Worm (Caenorhabditis elegans) whole organism, midembryonic: ENCODE measurements around the gene pqn-75.

ENCODE experiments used
- T22C8.4 ChIP-seq: fragments of 200-800 bp; sonication (Bioruptor generic); IDR thresholded peaks from 2 replicates; pipeline ENCODE4 v1.3.6; 2022; ENCODE audit warnings: missing genetic modification characterization, missing compliant biosample characterization
- cog-1 ChIP-seq: sonication (generic microtip); optimal IDR thresholded peaks from 2 replicates; lab custom pipeline; 2016; ENCODE audit warnings: missing genetic modification characterization, missing compliant biosample characterization
- flt-1 ChIP-seq: fragments of 200-800 bp; sonication (Bioruptor generic); IDR thresholded peaks from 2 replicates; pipeline ENCODE4 v1.3.6; 2022; ENCODE audit warnings: missing genetic modification characterization, missing compliant biosample characterization
- klf-2 ChIP-seq: fragments of 200-800 bp; sonication (Bioruptor generic); conservative IDR thresholded peaks from 2 replicates; pipeline ENCODE4 v1.3.6; 2022; ENCODE audit warnings: missing genetic modification reagents, missing genetic modification characterization, missing compliant biosample characterization
- med-1 ChIP-seq: sonication (generic microtip); optimal IDR thresholded peaks from 2 replicates; lab custom pipeline; 2017; ENCODE audit warnings: missing genetic modification characterization, mild to moderate bottlenecking, missing compliant biosample characterization, antibody characterized with exemption, missing genetic modification reagents; ENCODE audit not compliant: insufficient read depth
- ref-1 ChIP-seq: fragments of 200-800 bp; sonication (Bioruptor generic); conservative IDR thresholded peaks from 2 replicates; pipeline ENCODE4 v1.3.6; 2022; ENCODE audit warnings: missing genetic modification reagents, missing genetic modification characterization, missing compliant biosample characterization
- ztf-23 ChIP-seq: fragments of 200-800 bp; sonication (Bioruptor generic); IDR thresholded peaks from 2 replicates; pipeline ENCODE4 v1.3.6; 2022; ENCODE audit warnings: missing genetic modification reagents, missing genetic modification characterization, missing compliant biosample characterization
- ztf-29 ChIP-seq: fragments of 200-800 bp; sonication (Bioruptor generic); IDR thresholded peaks from 2 replicates; pipeline ENCODE4 v1.3.6; 2022; ENCODE audit warnings: missing genetic modification reagents, missing genetic modification characterization, missing compliant biosample characterization

- TF ChIP-seq flt-1 (no peak), med-1 (GFP tag; lab: Kevin White, UChicago) (no peak), ref-1 (GFP tag; lab: Robert Waterston, UW) (no peak), ztf-23 (GFP tag; lab: Robert Waterston, UW) (no peak), cog-1 (tag; lab: Kevin White, UChicago) (no peak), ztf-29 (GFP tag; lab: Robert Waterston, UW) (no peak), klf-2 (GFP tag; lab: Robert Waterston, UW) (no peak), T22C8.4 (GFP tag; lab: Robert Waterston, UW) (no peak)
Measured at ce11 chrIV:4068480-4068879, 3.6 kb upstream of the pqn-75 start, which contains the start of gene fbxb-55.
